Worm (Caenorhabditis elegans): ENCODE results near the gene F54C8.7.

The F54C8.7 gene

DNA sequence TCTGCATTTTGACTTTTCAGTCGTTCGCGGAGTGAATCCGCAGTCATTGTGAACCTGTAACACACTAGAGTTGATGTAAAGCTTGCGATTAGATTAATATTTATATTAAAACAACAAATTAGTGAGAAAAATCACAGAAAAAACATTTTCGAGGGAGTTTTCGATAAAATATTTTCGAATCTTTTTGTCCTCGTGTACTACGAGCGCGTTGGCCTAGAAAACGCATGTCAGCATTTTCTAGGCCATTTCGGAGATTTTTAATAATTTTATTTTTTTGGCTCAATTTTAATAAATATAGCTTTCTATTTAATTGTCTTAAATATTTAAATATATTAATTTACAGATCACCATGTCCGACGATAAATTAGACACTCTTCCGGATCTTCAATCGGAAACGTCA is 11.6 kb upstream of the F54C8.7 start, which contains the start of gene B0464.9 (continued):
- TF ChIP-seq nhr-90 (tag; optimal IDR thresholded peaks at IDR 0.05; ENCODE audit: poor library complexity): peak; percentile 88
- TF ChIP-seq dpl-1 (GFP tag; optimal IDR thresholded peaks at IDR 0.05): peak; percentile 16 to 70 (median 64)
- TF ChIP-seq blmp-1 (tag; optimal IDR thresholded peaks at IDR 0.05): peak; percentile 51
- peak; percentile 64; the same call in 1 of the 2 replicates for TF ChIP-seq unc-98 (GFP tag; IDR thresholded peaks at IDR 0.05)
- no peak for TF ChIP-seq unc-130 (tag; optimal IDR thresholded peaks at IDR 0.05)
- no peak for TF ChIP-seq tlp-1 (tag; optimal IDR thresholded peaks at IDR 0.05)
- peak; percentile 78 for TF ChIP-seq egl-13 (tag; optimal IDR thresholded peaks at IDR 0.05)
- peak in 1 of 2 experiments; percentile 87 for TF ChIP-seq ztf-11 (tag; optimal IDR thresholded peaks at IDR 0.05)

DNA sequence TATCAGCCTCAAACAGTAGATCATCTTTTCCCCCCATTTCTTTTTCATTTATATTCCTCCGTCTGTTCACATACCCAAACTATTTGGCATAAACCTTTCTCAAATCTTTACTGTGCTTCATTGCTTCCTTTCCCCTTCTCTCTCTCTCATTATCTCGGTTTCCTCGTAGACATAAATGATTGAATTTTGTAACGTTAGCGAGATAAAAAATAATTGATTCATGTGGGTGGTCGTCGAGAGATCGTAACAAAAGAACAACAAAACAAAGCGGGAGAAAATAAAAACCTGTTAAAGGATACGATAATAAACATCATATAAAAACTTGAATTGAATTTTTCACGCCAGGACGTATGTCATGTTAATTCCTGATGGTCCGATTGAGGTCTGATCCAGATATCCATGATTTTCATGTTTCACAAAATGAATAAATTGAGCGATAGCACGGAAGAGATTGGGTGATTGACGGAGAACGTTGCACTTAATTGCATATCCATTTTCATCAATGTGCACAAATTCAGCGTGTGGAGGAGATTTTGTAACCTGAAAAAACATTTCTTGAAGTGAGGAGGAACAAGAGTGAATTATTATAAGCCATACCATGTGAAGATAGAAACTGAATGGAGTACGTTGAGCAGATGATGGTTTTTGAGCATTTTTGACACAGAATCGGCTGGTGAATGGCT is 9.1 kb upstream of the F54C8.7 start:
- TF ChIP-seq nhr-84 (tag; optimal IDR thresholded peaks at IDR 0.05): no peak
- no peak for TF ChIP-seq efl-1 (optimal IDR thresholded peaks at IDR 0.05)
- peak in 1 of 2 experiments; percentile 88 for TF ChIP-seq efl-1 (GFP tag; optimal IDR thresholded peaks at IDR 0.05 in 1 of 2)
- peak; percentile 11 for TF ChIP-seq blmp-1 (tag; optimal IDR thresholded peaks at IDR 0.05)
- TF ChIP-seq aly-2 (tag; optimal IDR thresholded peaks at IDR 0.05): peak; percentile 17
- TF ChIP-seq nhr-71 (tag; optimal IDR thresholded peaks at IDR 0.05): peak; percentile 12
- no peak for TF ChIP-seq aha-1 (tag; optimal IDR thresholded peaks at IDR 0.05)
- TF ChIP-seq Y116A8C.19 (tag; optimal IDR thresholded peaks at IDR 0.05; ENCODE audit: borderline replicate concordance): no peak

ce11 chrIII:9461894-9462784 is 8.3 kb upstream of the F54C8.7 start:
- TF ChIP-seq xbp-1 (tag; optimal IDR thresholded peaks at IDR 0.05) (no peak), blmp-1 (tag; optimal IDR thresholded peaks at IDR 0.05) (peak; percentile 12)

- TF ChIP-seq unc-130 (tag; optimal IDR thresholded peaks at IDR 0.05) (peak; percentile 80), alr-1 (tag; optimal IDR thresholded peaks at IDR 0.05; ENCODE audit: borderline replicate concordance) (no peak), aha-1 (tag; optimal IDR thresholded peaks at IDR 0.05) (no peak), nhr-28 (tag; optimal IDR thresholded peaks at IDR 0.05) (no peak), sox-4 (tag; optimal IDR thresholded peaks at IDR 0.05) (no peak), egl-13 (tag; optimal IDR thresholded peaks at IDR 0.05) (no peak), egl-27 (tag; optimal IDR thresholded peaks at IDR 0.05) (no peak), tlp-1 (tag; optimal IDR thresholded peaks at IDR 0.05) (no peak), mab-9 (GFP tag; IDR thresholded peaks at IDR 0.05) (peak; percentile 23; the same call in 1 of the 2 replicates), lin-13 (GFP tag; optimal IDR thresholded peaks at IDR 0.05) (no peak), sup-37 (GFP tag; optimal IDR thresholded peaks at IDR 0.05) (no peak), sptf-1 (tag; optimal IDR thresholded peaks at IDR 0.05) (no peak), ces-1 (GFP tag; optimal IDR thresholded peaks at IDR 0.05) (no peak), C34B4.2 (tag; optimal IDR thresholded peaks at IDR 0.05) (no peak), ceh-63 (GFP tag; optimal IDR thresholded peaks at IDR 0.05) (no peak), nhr-12 (tag; optimal IDR thresholded peaks at IDR 0.05) (no peak), lsy-2 (tag; optimal IDR thresholded peaks at IDR 0.05) (peak; percentile 69 to 86), efl-1 (optimal IDR thresholded peaks at IDR 0.05) (peak in 1 of 2 experiments; percentile 23), efl-1 (GFP tag; optimal IDR thresholded peaks at IDR 0.05 in 1 of 2) (peak in 1 of 2 experiments; percentile 93), aly-2 (tag; optimal IDR thresholded peaks at IDR 0.05) (no peak), ztf-11 (tag; optimal IDR thresholded peaks at IDR 0.05) (no peak), unc-86 (tag; optimal IDR thresholded peaks at IDR 0.05) (no peak), hlh-4 (tag; optimal IDR thresholded peaks at IDR 0.05) (no peak), nhr-71 (tag; optimal IDR thresholded peaks at IDR 0.05) (peak; percentile 82), unc-98 (GFP tag; IDR thresholded peaks at IDR 0.05) (0 out of 2 replicates have a peak, but pooled peaks have one; percentile 35), fkh-8 (tag; optimal IDR thresholded peaks at IDR 0.05) (no peak), nhr-19 (GFP tag; conservative IDR thresholded peaks at IDR 0.05) (peak; percentile 39), jun-1 (tag; optimal IDR thresholded peaks at IDR 0.05) (no peak), ets-5 (GFP tag; IDR thresholded peaks at IDR 0.05) (no peak), zip-4 (GFP tag; optimal IDR thresholded peaks at IDR 0.05) (no peak), dpl-1 (GFP tag; optimal IDR thresholded peaks at IDR 0.05) (peak in 2 of 3 experiments; percentile 23 to 34), efl-3 (GFP tag; optimal IDR thresholded peaks at IDR 0.05) (no peak), nhr-11 (tag; optimal IDR thresholded peaks at IDR 0.05) (no peak), pax-3 (tag; optimal IDR thresholded peaks at IDR 0.05) (no peak)
Observed at ce11 chrIII:9457192-9458103, 3.6 kb upstream of the F54C8.7 start.
